Worm (Caenorhabditis elegans): ENCODE data around the gene fat-2.
A peak's percentile ranks its signal among the peaks of the same experiment; 100 is the strongest.

Gene fat-2

DNA sequence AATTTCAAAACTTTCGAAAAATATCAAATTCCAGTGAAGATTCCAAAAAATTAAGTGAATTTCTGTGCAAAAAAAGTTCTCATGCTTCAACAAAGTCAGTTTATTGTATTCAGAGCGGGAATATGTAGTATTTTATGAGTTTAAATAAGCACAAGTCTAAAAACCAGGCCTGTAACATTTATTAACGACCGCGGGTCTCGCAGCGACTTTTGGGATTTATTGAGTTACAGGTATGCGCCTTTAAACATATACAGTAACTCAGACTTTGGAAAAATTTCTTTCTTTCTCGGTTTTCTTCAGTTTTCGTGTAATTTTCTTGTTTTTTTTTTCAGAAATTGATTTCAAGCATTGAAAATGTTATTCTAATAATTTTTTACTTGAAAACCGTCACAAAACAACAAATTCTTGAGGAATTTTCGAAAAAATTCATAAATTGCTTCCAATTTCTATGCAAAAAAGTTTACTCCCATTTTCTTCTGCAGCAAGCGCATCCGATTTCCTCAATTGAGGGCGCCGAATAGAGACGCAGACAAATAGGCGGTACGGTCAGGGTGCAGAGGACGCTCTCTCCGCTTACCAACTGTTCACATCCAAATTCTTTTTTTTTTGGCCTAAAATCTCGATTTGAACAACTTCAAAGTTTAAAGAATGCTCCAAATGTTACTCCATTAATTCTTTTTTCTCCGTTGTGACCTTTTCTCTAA is 12.2 kb upstream of the fat-2 start (continued):
- TF ChIP-seq Y95B8A.8 (GFP tag; IDR thresholded peaks at IDR 0.05) (no peak), lsl-1 (GFP tag; optimal IDR thresholded peaks at IDR 0.05) (peak; percentile 83), hrde-1 (tag; optimal IDR thresholded peaks at IDR 0.05; ENCODE audit: borderline replicate concordance) (no peak), T26A5.8 (tag; optimal IDR thresholded peaks at IDR 0.05) (no peak), F57C9.4 (tag; optimal IDR thresholded peaks at IDR 0.05) (no peak), efl-1 (GFP tag; optimal IDR thresholded peaks at IDR 0.05) (peak; percentile 37), ceh-91 (GFP tag; IDR thresholded peaks at IDR 0.05) (peak; percentile 75), B0035.1 (tag; optimal IDR thresholded peaks at IDR 0.05) (no peak), F39B2.1 (GFP tag; IDR thresholded peaks at IDR 0.05) (no peak), nhr-27 (tag; optimal IDR thresholded peaks at IDR 0.05) (no peak), sea-2 (GFP tag; IDR thresholded peaks at IDR 0.05) (no peak), dpl-1 (GFP tag; optimal IDR thresholded peaks at IDR 0.05) (peak; percentile 16), unc-62 (GFP tag; optimal IDR thresholded peaks at IDR 0.05) (no peak), tbp1 (GFP tag; optimal IDR thresholded peaks at IDR 0.05) (no peak), F49E8.2 (tag; optimal IDR thresholded peaks at IDR 0.05; ENCODE audit: insufficient read depth) (peak; percentile 55), T07F8.4 (tag; optimal IDR thresholded peaks at IDR 0.05) (no peak), hmg-20 (GFP tag; IDR thresholded peaks at IDR 0.05) (no peak), hlh-12 (tag; optimal IDR thresholded peaks at IDR 0.05) (no peak), mcd-1 (GFP tag; IDR thresholded peaks at IDR 0.05) (0 out of 2 replicates have a peak, but pooled peaks have one; percentile 31), lin-26 (GFP tag; IDR thresholded peaks at IDR 0.05) (no peak), ets-4 (GFP tag; optimal IDR thresholded peaks at IDR 0.05) (no peak), F55B11.4 (tag; optimal IDR thresholded peaks at IDR 0.05; ENCODE audit: borderline replicate concordance, insufficient read depth) (no peak), nfya-1 (tag; optimal IDR thresholded peaks at IDR 0.05; ENCODE audit: borderline replicate concordance, insufficient read depth) (no peak), lin-54 (GFP tag; optimal IDR thresholded peaks at IDR 0.05) (peak; percentile 4), nhr-90 (tag; optimal IDR thresholded peaks at IDR 0.05) (no peak), rcor-1 (GFP tag; IDR thresholded peaks at IDR 0.05) (peak; percentile 20; the same call in 1 of the 2 replicates), Y79H2A.3 (GFP tag; conservative IDR thresholded peaks at IDR 0.05) (no peak), nfyb-1 (GFP tag; IDR thresholded peaks at IDR 0.05) (peak; percentile 10; the same call in 1 of the 2 replicates), madf-6 (GFP tag; IDR thresholded peaks at IDR 0.05) (peak; percentile 100), hsf-1 (GFP tag; IDR thresholded peaks at IDR 0.05) (peak; percentile 52; the same call in 1 of the 2 replicates), akir-1 (GFP tag; optimal IDR thresholded peaks at IDR 0.05) (no peak), tbx-9 (tag; optimal IDR thresholded peaks at IDR 0.05; ENCODE audit: borderline replicate concordance) (no peak), bed-1 (GFP tag; IDR thresholded peaks at IDR 0.05) (no peak), Y53F4B.3 (GFP tag; IDR thresholded peaks at IDR 0.05) (no peak), nhr-179 (tag; optimal IDR thresholded peaks at IDR 0.05) (no peak), die-1 (tag; optimal IDR thresholded peaks at IDR 0.05) (no peak), dpff-1 (tag; optimal IDR thresholded peaks at IDR 0.05) (no peak), snpc-1.1 (tag; optimal IDR thresholded peaks at IDR 0.05; ENCODE audit: insufficient read depth) (no peak), mxl-1 (tag; optimal IDR thresholded peaks at IDR 0.05) (no peak), ztf-28 (GFP tag; IDR thresholded peaks at IDR 0.05) (no peak), B0019.2 (GFP tag; conservative IDR thresholded peaks at IDR 0.05) (no peak), zim-3 (tag; optimal IDR thresholded peaks at IDR 0.05) (no peak), C17E4.6 (GFP tag; IDR thresholded peaks at IDR 0.05) (no peak), K12H6.12 (tag; optimal IDR thresholded peaks at IDR 0.05) (no peak), ekl-4 (GFP tag; IDR thresholded peaks at IDR 0.05) (no peak), ceh-79 (tag; optimal IDR thresholded peaks at IDR 0.05) (no peak), nhr-120 (GFP tag; IDR thresholded peaks at IDR 0.05) (no peak), gei-17 (GFP tag; optimal IDR thresholded peaks at IDR 0.05) (no peak)

Measured in whole organism, young adult.